Worm (Caenorhabditis elegans): ENCODE data around the gene mrp-5.
A peak's percentile ranks its signal among the peaks of the same experiment; 100 is the strongest.

The mrp-5 gene

DNA sequence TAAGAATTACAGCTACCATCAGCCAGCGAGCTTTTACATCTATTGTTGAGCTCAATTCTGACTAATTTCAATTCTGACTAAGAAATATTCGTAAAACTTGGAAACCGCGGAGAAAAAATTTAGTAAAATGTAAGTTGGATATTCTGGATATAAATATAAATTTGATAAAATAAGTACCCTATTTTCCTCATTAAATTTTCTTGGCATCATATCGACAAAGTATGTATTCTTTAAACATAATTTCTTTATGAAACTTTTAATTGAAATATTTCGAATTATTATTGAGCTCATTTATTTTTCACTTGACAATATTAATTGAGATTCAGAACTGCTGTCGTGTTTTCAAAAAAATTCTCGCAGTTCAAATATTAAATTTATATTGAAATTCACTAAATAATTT, 16.6 kb downstream of the mrp-5 start:
- no peak for TF ChIP-seq pqm-1 (tag; optimal IDR thresholded peaks at IDR 0.05)
- TF ChIP-seq egl-13 (tag; optimal IDR thresholded peaks at IDR 0.05): no peak
- TF ChIP-seq lin-35 (GFP tag; optimal IDR thresholded peaks at IDR 0.05): no peak

DNA sequence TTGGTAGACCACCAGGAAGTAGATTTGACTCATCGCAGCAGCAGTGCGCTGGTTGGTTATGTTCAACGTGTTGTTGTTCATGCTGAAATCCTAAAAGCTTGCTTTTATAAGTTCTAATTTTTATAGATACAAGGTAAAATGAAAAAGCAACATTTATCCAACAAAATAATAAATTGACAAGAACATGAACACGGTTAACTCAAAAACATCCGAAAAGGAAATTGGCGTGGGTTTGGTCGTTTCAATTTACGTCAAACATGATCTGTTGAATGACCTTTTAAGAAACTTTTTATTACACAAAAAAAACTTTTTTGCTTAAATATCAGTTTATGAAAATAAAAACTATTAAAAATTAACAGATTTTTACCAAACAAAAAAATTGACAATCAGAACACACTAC, 17.3 kb downstream of the mrp-5 start, which contains the start of gene ntr-2:
Gene ntr-2 (minus strand): TSS at position 101 of the 400 bp plus-strand sequence.
- TF ChIP-seq mab-9 (GFP tag; IDR thresholded peaks at IDR 0.05) (no peak), snu-23 (GFP tag; optimal IDR thresholded peaks at IDR 0.05) (no peak), nhr-11 (tag; optimal IDR thresholded peaks at IDR 0.05) (no peak), C16A3.4 (tag; optimal IDR thresholded peaks at IDR 0.05) (no peak)

DNA sequence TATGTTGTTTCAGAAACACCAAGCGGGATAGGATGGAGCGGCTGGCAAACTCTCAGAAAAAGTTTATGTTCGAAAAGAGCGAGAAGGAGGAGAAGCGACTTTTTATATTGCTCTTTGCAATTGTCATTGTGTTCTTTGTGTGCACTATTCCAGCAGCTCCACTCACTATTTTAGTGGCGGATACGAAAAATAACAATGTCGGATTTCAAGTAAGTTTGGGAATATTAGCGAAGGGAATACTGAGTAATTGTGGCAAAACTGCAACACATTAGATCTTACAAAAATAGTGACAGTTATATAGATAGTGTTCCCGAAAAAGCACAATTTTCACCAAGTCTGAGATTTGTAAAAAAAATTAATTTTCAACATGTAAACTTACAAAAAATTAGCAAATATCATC, 23.4 kb downstream of the mrp-5 start:
- TF ChIP-seq alr-1 (tag; optimal IDR thresholded peaks at IDR 0.05; ENCODE audit: borderline replicate concordance) (no peak), zag-1 (tag; optimal IDR thresholded peaks at IDR 0.05) (no peak), rnt-1 (tag; optimal IDR thresholded peaks at IDR 0.05) (no peak), elt-3 (tag; optimal IDR thresholded peaks at IDR 0.05) (no peak), dsc-1 (tag; optimal IDR thresholded peaks at IDR 0.05) (no peak), nhr-71 (tag; optimal IDR thresholded peaks at IDR 0.05) (no peak), ceh-88 (GFP tag; IDR thresholded peaks at IDR 0.05) (no peak), egl-13 (tag; optimal IDR thresholded peaks at IDR 0.05) (no peak), hpl-2 (GFP tag; optimal IDR thresholded peaks at IDR 0.05) (no peak), elt-2 (tag; optimal IDR thresholded peaks at IDR 0.05) (no peak), lin-39 (tag; optimal IDR thresholded peaks at IDR 0.05) (no peak), ceh-63 (GFP tag; optimal IDR thresholded peaks at IDR 0.05) (no peak), snu-23 (GFP tag; optimal IDR thresholded peaks at IDR 0.05) (no peak), nhr-76 (tag; optimal IDR thresholded peaks at IDR 0.05) (no peak), nhr-19 (GFP tag; conservative IDR thresholded peaks at IDR 0.05) (no peak), nhr-28 (tag; optimal IDR thresholded peaks at IDR 0.05) (no peak), ama-1 (optimal IDR thresholded peaks at IDR 0.05) (no peak)

DNA sequence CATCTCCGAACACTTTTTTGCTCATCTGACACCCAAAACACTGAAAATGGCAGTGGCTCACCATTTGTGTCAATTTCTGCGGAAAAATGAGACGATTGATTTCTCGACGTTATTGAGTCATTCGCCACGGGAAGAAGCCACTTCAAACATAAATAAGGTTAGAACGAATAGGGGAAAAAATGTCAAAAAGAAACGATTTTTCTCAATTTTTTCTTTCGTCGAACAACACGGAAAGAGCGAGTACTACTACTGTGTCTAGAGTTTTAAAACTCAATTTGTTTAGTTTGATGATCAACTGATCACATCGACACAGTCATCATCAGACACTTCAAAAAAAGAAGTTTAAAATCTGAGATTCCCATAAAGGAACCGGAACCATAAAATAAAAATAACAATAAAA, 25.2 kb downstream of the mrp-5 start:
- TF ChIP-seq fkh-10 (GFP tag; optimal IDR thresholded peaks at IDR 0.05): peak; percentile 78
- TF ChIP-seq nhr-47 (tag; optimal IDR thresholded peaks at IDR 0.05): no peak

DNA sequence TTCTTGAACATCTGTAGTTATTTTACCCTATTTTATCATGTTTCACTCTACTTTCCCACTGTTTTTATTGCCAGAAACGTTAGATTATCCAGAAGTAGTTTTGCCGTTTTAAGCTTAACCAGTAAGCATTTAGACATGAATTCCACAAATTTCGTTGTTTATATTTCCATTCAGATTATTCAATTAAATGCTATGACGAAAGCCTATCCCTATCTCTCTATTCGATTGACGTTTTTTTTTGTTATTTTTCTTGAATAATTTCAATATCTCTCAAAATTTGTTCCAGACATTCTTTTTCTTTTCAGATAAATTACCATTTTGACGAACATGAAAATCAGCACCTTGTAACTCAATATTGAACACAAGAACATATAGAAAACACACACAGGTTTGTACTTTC, 27.6 kb downstream of the mrp-5 start, which contains the start of gene npr-40:
Gene npr-40 (plus strand): TSS at position 301 of the 400 bp plus-strand sequence.
- TF ChIP-seq mab-9 (GFP tag; IDR thresholded peaks at IDR 0.05) (no peak), nhr-19 (GFP tag; conservative IDR thresholded peaks at IDR 0.05) (no peak), C34B4.2 (tag; optimal IDR thresholded peaks at IDR 0.05) (no peak), ces-1 (GFP tag; optimal IDR thresholded peaks at IDR 0.05) (no peak), nhr-84 (tag; optimal IDR thresholded peaks at IDR 0.05) (no peak), rnt-1 (tag; optimal IDR thresholded peaks at IDR 0.05) (no peak), nhr-28 (tag; optimal IDR thresholded peaks at IDR 0.05) (no peak), sup-37 (GFP tag; optimal IDR thresholded peaks at IDR 0.05) (no peak), nhr-76 (tag; optimal IDR thresholded peaks at IDR 0.05) (no peak), nhr-47 (tag; optimal IDR thresholded peaks at IDR 0.05) (no peak), unc-86 (tag; optimal IDR thresholded peaks at IDR 0.05) (no peak), hlh-17 (GFP tag; optimal IDR thresholded peaks at IDR 0.05; ENCODE audit: borderline replicate concordance) (no peak)

DNA sequence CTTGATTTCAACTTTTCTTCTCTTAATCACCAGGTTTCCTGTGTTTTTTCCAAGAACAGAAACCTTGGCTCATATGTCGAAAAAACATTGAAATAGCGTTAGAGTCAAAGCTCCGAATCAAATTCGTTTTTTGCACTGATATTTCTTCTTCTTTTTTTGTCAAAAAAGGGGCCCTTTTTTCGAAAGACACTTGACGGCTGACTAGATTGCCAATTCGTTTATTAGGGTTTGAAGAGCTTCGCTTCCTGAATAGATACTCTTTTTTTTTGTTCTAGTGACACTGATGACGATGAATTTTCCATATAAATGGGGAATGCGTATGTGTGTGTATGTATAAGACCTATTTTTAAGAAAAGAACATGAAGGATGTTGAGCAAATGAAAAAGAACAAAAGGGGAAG, 29.4 kb downstream of the mrp-5 start:
- TF ChIP-seq ets-5 (GFP tag; IDR thresholded peaks at IDR 0.05) (no peak), lin-14 (GFP tag; optimal IDR thresholded peaks at IDR 0.05) (peak; percentile 33), efl-1 (optimal IDR thresholded peaks at IDR 0.05) (no peak), efl-1 (GFP tag; optimal IDR thresholded peaks at IDR 0.05 in 1 of 2) (peak in 1 of 2 experiments; percentile 62), fkh-10 (GFP tag; optimal IDR thresholded peaks at IDR 0.05) (peak; percentile 83)
